Fruit fly (Drosophila melanogaster): Measurements from ENCODE around the gene sala.
A peak's percentile ranks its signal among the peaks of the same experiment; 100 is the strongest.

sala gene

dm6 chr2L:11498839-11499238 is 14.3 kb downstream of the sala start, which contains the start of gene Cog8 (continued):
- peak; percentile 19 for TF ChIP-seq luna (GFP tag; optimal IDR thresholded peaks at IDR 0.05)
- peak; percentile 23; the same call in 1 of the 2 replicates for TF ChIP-seq Xrp1 (GFP tag; IDR thresholded peaks at IDR 0.05)
- TF ChIP-seq CG7987 (GFP tag; optimal IDR thresholded peaks at IDR 0.05) = no peak
- peak; percentile 26 for TF ChIP-seq CG8089 (GFP tag; optimal IDR thresholded peaks at IDR 0.05)
- peak; percentile 6 for TF ChIP-seq CG17385 (GFP tag; optimal IDR thresholded peaks at IDR 0.05)
- TF ChIP-seq CG17802 (tag; optimal IDR thresholded peaks at IDR 0.05) = peak; percentile 9
- no peak for TF ChIP-seq CG12104 (GFP tag; optimal IDR thresholded peaks at IDR 0.05)
- TF ChIP-seq D (optimal IDR thresholded peaks at IDR 0.05) = no peak
- TF ChIP-seq D (GFP tag; optimal IDR thresholded peaks at IDR 0.05) = no peak
- no peak for TF ChIP-seq sr (GFP tag; IDR thresholded peaks at IDR 0.05)
- TF ChIP-seq Dbx (GFP tag; IDR thresholded peaks at IDR 0.05) = no peak
- TF ChIP-seq phol (tag; optimal IDR thresholded peaks at IDR 0.05) = peak; percentile 60
- TF ChIP-seq toy (GFP tag; IDR thresholded peaks at IDR 0.05) = no peak
- TF ChIP-seq BtbVII (GFP tag; optimal IDR thresholded peaks at IDR 0.05) = no peak
- peak; percentile 24 for TF ChIP-seq CG3065 (GFP tag; optimal IDR thresholded peaks at IDR 0.05)
- no peak for TF ChIP-seq CG7372 (GFP tag; IDR thresholded peaks at IDR 0.05)
- TF ChIP-seq Tbp (GFP tag; optimal IDR thresholded peaks at IDR 0.05) = no peak
- peak; percentile 0 for TF ChIP-seq Meics (GFP tag; optimal IDR thresholded peaks at IDR 0.05)
- TF ChIP-seq CG4328 (GFP tag; optimal IDR thresholded peaks at IDR 0.05) = no peak
- TF ChIP-seq pb (GFP tag; optimal IDR thresholded peaks at IDR 0.05) = no peak
- TF ChIP-seq klu (GFP tag; IDR thresholded peaks at IDR 0.05) = no peak
- peak; percentile 37 for TF ChIP-seq sug (tag; optimal IDR thresholded peaks at IDR 0.05)
- TF ChIP-seq pum (GFP tag; optimal IDR thresholded peaks at IDR 0.05) = peak; percentile 66
- TF ChIP-seq Mes4 (GFP tag; optimal IDR thresholded peaks at IDR 0.05) = no peak
- TF ChIP-seq knrl (GFP tag; IDR thresholded peaks at IDR 0.05; ENCODE audit: partially characterized antibody) = no peak
- TF ChIP-seq CG13894 (tag; optimal IDR thresholded peaks at IDR 0.05) = no peak
- TF ChIP-seq HLH54F (GFP tag; optimal IDR thresholded peaks at IDR 0.05) = peak; percentile 66
- TF ChIP-seq Poxn (GFP tag; IDR thresholded peaks at IDR 0.05) = no peak
- no peak for TF ChIP-seq CG10274 (GFP tag; optimal IDR thresholded peaks at IDR 0.05)
- peak; percentile 70 for TF ChIP-seq CG30403 (GFP tag; optimal IDR thresholded peaks at IDR 0.05)
- no peak for TF ChIP-seq CG10431 (GFP tag; optimal IDR thresholded peaks at IDR 0.05)
- no peak for TF ChIP-seq Gsc (GFP tag; IDR thresholded peaks at IDR 0.05)
- TF ChIP-seq dpn (GFP tag; optimal IDR thresholded peaks at IDR 0.05) = peak; percentile 47 to 54
- TF ChIP-seq Nf-YA (GFP tag; IDR thresholded peaks at IDR 0.05) = no peak
- TF ChIP-seq fru (optimal IDR thresholded peaks at IDR 0.05) = no peak
- no peak for TF ChIP-seq mld (GFP tag; IDR thresholded peaks at IDR 0.05; ENCODE audit: partially characterized antibody)
- TF ChIP-seq Dp (GFP tag; optimal IDR thresholded peaks at IDR 0.05) = peak; percentile 68
- no peak for TF ChIP-seq stc (GFP tag; IDR thresholded peaks at IDR 0.05)
- peak; percentile 51 for TF ChIP-seq Camta (GFP tag; optimal IDR thresholded peaks at IDR 0.05)
- TF ChIP-seq salm (tag; optimal IDR thresholded peaks at IDR 0.05) = no peak
- TF ChIP-seq Jarid2 (GFP tag; optimal IDR thresholded peaks at IDR 0.05) = no peak
- no peak for TF ChIP-seq CG3838 (GFP tag; optimal IDR thresholded peaks at IDR 0.05)
- TF ChIP-seq dan (GFP tag; IDR thresholded peaks at IDR 0.05) = no peak
- peak; percentile 5 for TF ChIP-seq ab (GFP tag; optimal IDR thresholded peaks at IDR 0.05)
- TF ChIP-seq lilli (GFP tag; optimal IDR thresholded peaks at IDR 0.05) = peak; percentile 74
- no peak for TF ChIP-seq nau (GFP tag; optimal IDR thresholded peaks at IDR 0.05)
- no peak for TF ChIP-seq Adf1 (GFP tag; IDR thresholded peaks at IDR 0.05)
- peak; percentile 23 for TF ChIP-seq sens (GFP tag)
- TF ChIP-seq shn (GFP tag; optimal IDR thresholded peaks at IDR 0.05) = peak; percentile 61
- TF ChIP-seq unc-4 (GFP tag; IDR thresholded peaks at IDR 0.05; ENCODE audit: partially characterized antibody) = 0 out of 2 replicates have a peak, but pooled peaks have one; percentile 13
- peak; percentile 59 for TF ChIP-seq CG8944 (GFP tag; optimal IDR thresholded peaks at IDR 0.05)
- peak; percentile 52 for TF ChIP-seq maf-S (GFP tag; optimal IDR thresholded peaks at IDR 0.05)
- no peak for TF ChIP-seq ERR (GFP tag; optimal IDR thresholded peaks at IDR 0.05)
